Fruit fly (Drosophila melanogaster): ENCODE measurements around the gene X11L.

Gene X11L

dm6 chrX:17578869-17579781 lies 20.3 kb upstream of the X11L start, which contains the start of gene Ankle2 (continued):
- TF ChIP-seq repo (GFP tag; optimal IDR thresholded peaks at IDR 0.05): no peak
- no peak for TF ChIP-seq Six4 (GFP tag; optimal IDR thresholded peaks at IDR 0.05)
- TF ChIP-seq CG8924 (tag; optimal IDR thresholded peaks at IDR 0.05): no peak
- peak; percentile 65 for TF ChIP-seq Bgb (GFP tag; IDR thresholded peaks at IDR 0.05; ENCODE audit: partially characterized antibody)
- no peak for TF ChIP-seq kah (GFP tag; optimal IDR thresholded peaks at IDR 0.05)
- TF ChIP-seq CG1602 (GFP tag; optimal IDR thresholded peaks at IDR 0.05): no peak
- TF ChIP-seq chif (GFP tag; optimal IDR thresholded peaks at IDR 0.05): no peak
- no peak for TF ChIP-seq CG7357 (GFP tag; IDR thresholded peaks at IDR 0.05)
- peak; percentile 25 for TF ChIP-seq Abd-B (GFP tag; optimal IDR thresholded peaks at IDR 0.05)
- peak; percentile 56 for TF ChIP-seq pita (GFP tag; optimal IDR thresholded peaks at IDR 0.05)
- no peak for TF ChIP-seq CG3407 (GFP tag; optimal IDR thresholded peaks at IDR 0.05)
- no peak for TF ChIP-seq rib (GFP tag; IDR thresholded peaks at IDR 0.05)
- no peak for TF ChIP-seq ash1 (GFP tag; optimal IDR thresholded peaks at IDR 0.05)
- TF ChIP-seq HLHmδ (GFP tag; optimal IDR thresholded peaks at IDR 0.05): no peak
- TF ChIP-seq CG9876 (GFP tag; optimal IDR thresholded peaks at IDR 0.05): no peak
- TF ChIP-seq zen2 (GFP tag; IDR thresholded peaks at IDR 0.05; ENCODE audit: partially characterized antibody): peak; percentile 31; the same call in 1 of the 3 replicates
- TF ChIP-seq CG43689 (GFP tag; IDR thresholded peaks at IDR 0.05): no peak
- no peak for TF ChIP-seq CG17829 (tag; optimal IDR thresholded peaks at IDR 0.05)
- TF ChIP-seq CG30431 (GFP tag; optimal IDR thresholded peaks at IDR 0.05): no peak
- no peak for TF ChIP-seq mirr (GFP tag; optimal IDR thresholded peaks at IDR 0.05)
- TF ChIP-seq unpg (GFP tag; optimal IDR thresholded peaks at IDR 0.05): no peak
- TF ChIP-seq CG7839 (tag; optimal IDR thresholded peaks at IDR 0.05): no peak
- TF ChIP-seq TFAM (GFP tag; optimal IDR thresholded peaks at IDR 0.05): no peak
- TF ChIP-seq CG3163 (GFP tag; optimal IDR thresholded peaks at IDR 0.05): no peak
- TF ChIP-seq MTF-1 (GFP tag; optimal IDR thresholded peaks at IDR 0.05; ENCODE audit: borderline replicate concordance): no peak
- no peak for TF ChIP-seq fru (optimal IDR thresholded peaks at IDR 0.05)
- TF ChIP-seq CG8388 (GFP tag; optimal IDR thresholded peaks at IDR 0.05): no peak
- TF ChIP-seq tin (GFP tag; optimal IDR thresholded peaks at IDR 0.05): no peak
- TF ChIP-seq CG8281 (tag; optimal IDR thresholded peaks at IDR 0.05): no peak
- no peak for TF ChIP-seq Usf (GFP tag; optimal IDR thresholded peaks at IDR 0.05)
- TF ChIP-seq lab (GFP tag; optimal IDR thresholded peaks at IDR 0.05): no peak
- no peak for TF ChIP-seq CG1024 (GFP tag; IDR thresholded peaks at IDR 0.05)
- peak; percentile 49; the same call in 1 of the 3 replicates for TF ChIP-seq vnd (GFP tag; IDR thresholded peaks at IDR 0.05; ENCODE audit: partially characterized antibody)
- TF ChIP-seq CG6765 (GFP tag; optimal IDR thresholded peaks at IDR 0.05): no peak
- no peak for TF ChIP-seq BtbVII (GFP tag; optimal IDR thresholded peaks at IDR 0.05)
- TF ChIP-seq disco-r (GFP tag; optimal IDR thresholded peaks at IDR 0.05): no peak
- TF ChIP-seq fd64A (GFP tag; optimal IDR thresholded peaks at IDR 0.05): no peak
- no peak for TF ChIP-seq grau (tag; optimal IDR thresholded peaks at IDR 0.05)
- no peak for TF ChIP-seq pros (GFP tag; optimal IDR thresholded peaks at IDR 0.05)
- no peak for TF ChIP-seq ATbp (GFP tag; optimal IDR thresholded peaks at IDR 0.05)
- no peak for TF ChIP-seq Xrp1 (GFP tag; IDR thresholded peaks at IDR 0.05)
- TF ChIP-seq ab (GFP tag; optimal IDR thresholded peaks at IDR 0.05): no peak
- TF ChIP-seq CG17802 (tag; optimal IDR thresholded peaks at IDR 0.05): no peak
- no peak for TF ChIP-seq CG11398 (GFP tag; optimal IDR thresholded peaks at IDR 0.05)
- TF ChIP-seq CG1603 (tag; optimal IDR thresholded peaks at IDR 0.05): no peak
- TF ChIP-seq CG10565 (GFP tag; optimal IDR thresholded peaks at IDR 0.05): no peak
- TF ChIP-seq Oaz (GFP tag; IDR thresholded peaks at IDR 0.05): no peak
- TF ChIP-seq YL-1 (GFP tag; optimal IDR thresholded peaks at IDR 0.05): no peak
- TF ChIP-seq CG17361 (GFP tag; IDR thresholded peaks at IDR 0.05): 0 out of 3 replicates have a peak, but pooled peaks have one; percentile 31

All from whole organism, embryonic.